Fruit fly (Drosophila melanogaster): Measurements from ENCODE around the gene CG4073.

Gene CG4073

dm6 chr3R:10680825-10681681, 33.5 kb upstream of the CG4073 start, which contains the start of gene Phyhd1 (continued):
- TF ChIP-seq CkIIα-i1 (GFP tag; IDR thresholded peaks at IDR 0.05) (0 out of 2 replicates have a peak, but pooled peaks have one; percentile 50), jigr1 (GFP tag; IDR thresholded peaks at IDR 0.05) (peak; percentile 83; the same call in 2 of the 3 replicates), CG34422 (GFP tag; IDR thresholded peaks at IDR 0.05) (peak; percentile 94), CG7372 (GFP tag; IDR thresholded peaks at IDR 0.05) (peak; percentile 90), CG15601 (tag; optimal IDR thresholded peaks at IDR 0.05) (peak; percentile 88), CG6689 (GFP tag; IDR thresholded peaks at IDR 0.05) (peak; percentile 94), CG6254 (GFP tag; optimal IDR thresholded peaks at IDR 0.05) (peak; percentile 88), pfk (GFP tag; optimal IDR thresholded peaks at IDR 0.05) (no peak), CG9817 (tag; optimal IDR thresholded peaks at IDR 0.05) (peak; percentile 95), vnd (GFP tag; IDR thresholded peaks at IDR 0.05; ENCODE audit: partially characterized antibody) (no peak), Sry-δ (GFP tag; optimal IDR thresholded peaks at IDR 0.05) (peak; percentile 71), Xrp1 (GFP tag; IDR thresholded peaks at IDR 0.05) (peak; percentile 97), bowl (GFP tag; IDR thresholded peaks at IDR 0.05) (peak; percentile 82), Dfd (GFP tag; optimal IDR thresholded peaks at IDR 0.05) (no peak), CG2129 (GFP tag; IDR thresholded peaks at IDR 0.05; ENCODE audit: partially characterized antibody) (no peak), Vsx1 (GFP tag; optimal IDR thresholded peaks at IDR 0.05) (peak; percentile 90), cad (GFP tag; optimal IDR thresholded peaks at IDR 0.05) (no peak), Sox102F (GFP tag; optimal IDR thresholded peaks at IDR 0.05) (peak; percentile 96), fu2 (GFP tag; optimal IDR thresholded peaks at IDR 0.05) (peak; percentile 92), Drgx (GFP tag; IDR thresholded peaks at IDR 0.05) (peak; percentile 86), wdn (GFP tag; IDR thresholded peaks at IDR 0.05) (peak; percentile 96), Chrac-16 (GFP tag; optimal IDR thresholded peaks at IDR 0.05) (peak; percentile 96), Side (GFP tag; optimal IDR thresholded peaks at IDR 0.05) (peak; percentile 95), CG2120 (GFP tag; optimal IDR thresholded peaks at IDR 0.05) (peak; percentile 98), CG8944 (GFP tag; optimal IDR thresholded peaks at IDR 0.05) (peak; percentile 94), Ets97D (GFP tag; optimal IDR thresholded peaks at IDR 0.05) (peak; percentile 82), Doc2 (GFP tag; IDR thresholded peaks at IDR 0.05) (peak; percentile 53; the same call in 1 of the 2 replicates), CG9727 (GFP tag; optimal IDR thresholded peaks at IDR 0.05) (peak; percentile 94), Neu2 (GFP tag; optimal IDR thresholded peaks at IDR 0.05; ENCODE audit: borderline replicate concordance) (peak; percentile 61), onecut (GFP tag; IDR thresholded peaks at IDR 0.05) (peak; percentile 90), CG4617 (GFP tag; optimal IDR thresholded peaks at IDR 0.05; ENCODE audit: borderline replicate concordance) (peak; percentile 71), hbn (GFP tag; IDR thresholded peaks at IDR 0.05; ENCODE audit: partially characterized antibody) (no peak), Hey (tag; optimal IDR thresholded peaks at IDR 0.05) (peak; percentile 49), Ets65A (GFP tag) (peak; percentile 98), CG17186 (GFP tag; optimal IDR thresholded peaks at IDR 0.05) (peak; percentile 73), sisA (GFP tag; IDR thresholded peaks at IDR 0.05) (peak; percentile 93), Deaf1 (tag; optimal IDR thresholded peaks at IDR 0.05) (peak; percentile 79), CG1024 (GFP tag; IDR thresholded peaks at IDR 0.05) (peak; percentile 87), CG12104 (GFP tag; optimal IDR thresholded peaks at IDR 0.05) (peak; percentile 79), CG12942 (GFP tag; optimal IDR thresholded peaks at IDR 0.05) (peak; percentile 89), NfI (GFP tag; optimal IDR thresholded peaks at IDR 0.05) (peak; percentile 89), CG10431 (GFP tag; optimal IDR thresholded peaks at IDR 0.05) (peak; percentile 24), CG13775 (GFP tag; optimal IDR thresholded peaks at IDR 0.05) (peak; percentile 89), slou (GFP tag; optimal IDR thresholded peaks at IDR 0.05) (peak; percentile 69), Hsf (GFP tag; optimal IDR thresholded peaks at IDR 0.05) (peak; percentile 96), CG18011 (GFP tag; optimal IDR thresholded peaks at IDR 0.05) (peak; percentile 82), trh (GFP tag; optimal IDR thresholded peaks at IDR 0.05) (peak; percentile 82), CG10979 (tag; optimal IDR thresholded peaks at IDR 0.05) (peak; percentile 95), Rfx (GFP tag; IDR thresholded peaks at IDR 0.05) (peak; percentile 96)
